Worm (Caenorhabditis elegans): ENCODE data around the gene C53A3.1.

ce11 chrV:5756193-5756592 is 3.8 kb downstream of the C53A3.1 start, which contains the start of gene C53A3.3:
- TF ChIP-seq npax-4 (tag; optimal IDR thresholded peaks at IDR 0.05) (no peak), C08G9.2 (tag; optimal IDR thresholded peaks at IDR 0.05) (no peak), elt-2 (tag; optimal IDR thresholded peaks at IDR 0.05) (no peak), lim-6 (tag; optimal IDR thresholded peaks at IDR 0.05) (no peak), ahr-1 (tag; optimal IDR thresholded peaks at IDR 0.05) (no peak), fkh-10 (GFP tag; optimal IDR thresholded peaks at IDR 0.05) (no peak), ceh-19 (GFP tag; optimal IDR thresholded peaks at IDR 0.05) (no peak), rnt-1 (tag; optimal IDR thresholded peaks at IDR 0.05) (no peak)

All from whole organism, late embryonic.